Worm (Caenorhabditis elegans) whole organism, L4/young adult: ENCODE measurements around the gene ugt-12.

Experiments used
- dao-5 ChIP-seq: sonication (generic microtip); optimal IDR thresholded peaks from 2 replicates; lab custom pipeline; 2016; ENCODE audit warnings: missing genotype, missing genetic modification characterization, moderate library complexity, missing compliant biosample characterization
- him-1 ChIP-seq: sonication (generic microtip); optimal IDR thresholded peaks from 2 replicates; lab custom pipeline; 2016; ENCODE audit warnings: missing genotype, missing genetic modification reagents, missing genetic modification characterization, missing compliant biosample characterization

ce11 chrV:4877587-4877986, 11.8 kb downstream of the ugt-12 start, which contains the start of gene T19H12.6:
- no peak for TF ChIP-seq him-1 (tag; lab: Kevin White, UChicago)
- no peak for TF ChIP-seq dao-5 (tag; lab: Kevin White, UChicago)
